Fruit fly (Drosophila melanogaster) whole organism, adult: ENCODE results near the gene CG8260.

Source experiments
- CG11617 ChIP-seq: fragments of 200-800 bp; sonication (Bioruptor generic); optimal IDR thresholded peaks from 2 replicates; lab custom pipeline; 2017; ENCODE audit warnings: mild to moderate bottlenecking, missing biosample characterization, missing genetic modification reagents, missing genetic modification characterization
- CG12768 ChIP-seq: fragments of 200-800 bp; sonication (Bioruptor generic); optimal IDR thresholded peaks from 2 replicates; lab custom pipeline; 2017; ENCODE audit warnings: missing biosample characterization, missing genetic modification characterization, mild to moderate bottlenecking, moderate library complexity, missing genetic modification reagents
- CG14711 ChIP-seq: fragments of 200-800 bp; sonication (Bioruptor generic); optimal IDR thresholded peaks from 2 replicates; lab custom pipeline; 2018; ENCODE audit warnings: missing biosample characterization, mild to moderate bottlenecking, missing genetic modification characterization, moderate library complexity
- CG1620 ChIP-seq: fragments of 200-800 bp; sonication (Bioruptor generic); optimal IDR thresholded peaks from 2 replicates; lab custom pipeline; 2016; ENCODE audit warnings: missing biosample characterization, missing genetic modification characterization
- CG33017 ChIP-seq: fragments of 200-800 bp; sonication (Bioruptor generic); optimal IDR thresholded peaks from 2 replicates; lab custom pipeline; 2018; ENCODE audit warnings: missing biosample characterization, mild to moderate bottlenecking, missing genetic modification characterization, moderate library complexity
- CG5204 ChIP-seq: fragments of 200-800 bp; sonication (Bioruptor generic); optimal IDR thresholded peaks from 2 replicates; lab custom pipeline; 2016; ENCODE audit warnings: missing biosample characterization, missing genetic modification characterization
- CG7045 ChIP-seq: fragments of 200-800 bp; sonication (Bioruptor generic); optimal IDR thresholded peaks from 2 replicates; lab custom pipeline; 2017; ENCODE audit warnings: missing biosample characterization, mild to moderate bottlenecking, missing genetic modification characterization
- CG7101 ChIP-seq: fragments of 200-800 bp; sonication (Bioruptor generic); optimal IDR thresholded peaks from 2 replicates; lab custom pipeline; 2018; ENCODE audit warnings: missing biosample characterization, mild to moderate bottlenecking, missing genetic modification characterization, moderate library complexity
- Clk ChIP-seq: fragments of 200-800 bp; sonication (Bioruptor generic); optimal IDR thresholded peaks from 2 replicates; lab custom pipeline; 2017; ENCODE audit warnings: missing biosample characterization, missing genetic modification characterization
- Crg-1 ChIP-seq: fragments of 200-800 bp; sonication (Bioruptor generic); optimal IDR thresholded peaks from 2 replicates; lab custom pipeline; 2016; ENCODE audit warnings: missing biosample characterization, missing genetic modification characterization
- Hr96 ChIP-seq: fragments of 200-800 bp; sonication (Bioruptor generic); optimal IDR thresholded peaks from 2 replicates; lab custom pipeline; 2016; ENCODE audit warnings: missing biosample characterization, missing genetic modification characterization
- Mnt ChIP-seq: fragments of 200-800 bp; sonication (Bioruptor generic); optimal IDR thresholded peaks from 2 replicates; lab custom pipeline; 2016; ENCODE audit warnings: missing biosample characterization, mild to moderate bottlenecking, missing genetic modification characterization
- bab1 ChIP-seq: fragments of 200-800 bp; sonication (Bioruptor generic); optimal IDR thresholded peaks from 3 replicates; lab custom pipeline; 2019; ENCODE audit warnings: missing biosample characterization, mild to moderate bottlenecking, missing genetic modification characterization, moderate library complexity
- cic ChIP-seq: fragments of 200-800 bp; sonication (Bioruptor generic); optimal IDR thresholded peaks from 2 replicates; lab custom pipeline; 2017; ENCODE audit warnings: missing biosample characterization, mild to moderate bottlenecking, missing genetic modification characterization, moderate library complexity
- cnc ChIP-seq, 2 experiments: fragments of >200 bp; optimal IDR thresholded peaks; 2 replicates each; lab custom pipeline; 2017
- kay ChIP-seq: fragments of 200-800 bp; sonication (Bioruptor generic); peaks from one replicate; lab custom pipeline; 2016; ENCODE audit warnings: missing biosample characterization, missing genetic modification characterization, borderline replicate concordance
- ovo ChIP-seq: fragments of 200-800 bp; sonication (Bioruptor generic); optimal IDR thresholded peaks from 2 replicates; lab custom pipeline; 2016; ENCODE audit warnings: missing biosample characterization, missing genetic modification characterization
- pad ChIP-seq: fragments of 200-800 bp; sonication (Bioruptor generic); optimal IDR thresholded peaks from 3 replicates; lab custom pipeline; 2017; ENCODE audit warnings: missing biosample characterization, missing genetic modification characterization, mild to moderate bottlenecking, moderate library complexity, missing genetic modification reagents
- tj ChIP-seq: fragments of 200-800 bp; sonication (Bioruptor generic); optimal IDR thresholded peaks from 3 replicates; lab custom pipeline; 2017; ENCODE audit warnings: missing biosample characterization, mild to moderate bottlenecking, missing genetic modification characterization, moderate library complexity
- toe ChIP-seq: fragments of 200-800 bp; sonication (Bioruptor generic); optimal IDR thresholded peaks from 2 replicates; lab custom pipeline; 2016; ENCODE audit warnings: missing biosample characterization, missing genetic modification characterization

Gene CG8260

DNA sequence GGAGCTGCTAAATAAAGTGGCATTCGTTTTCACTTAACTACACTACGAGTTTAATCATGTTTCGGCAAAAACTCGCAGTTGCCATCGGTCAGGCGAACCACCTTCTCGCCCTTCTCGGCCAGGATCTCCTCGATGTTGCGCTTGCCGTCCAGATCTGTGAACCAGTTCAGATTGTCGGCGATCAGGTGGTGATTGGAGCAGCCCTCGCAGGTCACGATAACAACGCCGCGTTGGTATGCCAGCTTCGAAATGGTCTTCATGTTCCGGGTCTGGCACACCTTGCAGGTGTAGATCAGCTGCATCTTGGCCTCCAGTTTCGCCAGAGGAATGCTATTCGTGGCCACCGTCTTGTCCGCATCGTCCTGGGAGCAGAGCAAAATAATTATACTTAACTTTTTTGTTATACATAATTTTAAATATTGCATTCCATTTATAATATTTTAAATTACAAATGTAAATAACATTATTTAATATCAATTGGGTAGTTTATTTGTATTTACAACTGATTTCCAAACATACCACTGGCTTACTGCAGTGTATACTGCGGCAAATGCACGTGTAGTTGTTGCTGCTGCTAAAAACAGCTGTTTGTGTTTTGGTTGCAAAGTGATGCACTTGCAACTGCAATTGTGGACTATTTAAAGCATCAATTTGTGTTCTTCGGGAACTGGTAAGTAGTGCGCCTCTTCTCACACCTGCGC lies 22.8 kb upstream of the CG8260 start:
- TF ChIP-seq tj (GFP tag; lab: Kevin White, UChicago) (no peak), CG7045 (GFP tag; lab: Kevin White, UChicago) (no peak), CG7101 (peak; percentile 42), Mnt (GFP tag; lab: Kevin White, UChicago) (peak; percentile 73), Hr96 (GFP tag; lab: Kevin White, UChicago) (no peak)

DNA sequence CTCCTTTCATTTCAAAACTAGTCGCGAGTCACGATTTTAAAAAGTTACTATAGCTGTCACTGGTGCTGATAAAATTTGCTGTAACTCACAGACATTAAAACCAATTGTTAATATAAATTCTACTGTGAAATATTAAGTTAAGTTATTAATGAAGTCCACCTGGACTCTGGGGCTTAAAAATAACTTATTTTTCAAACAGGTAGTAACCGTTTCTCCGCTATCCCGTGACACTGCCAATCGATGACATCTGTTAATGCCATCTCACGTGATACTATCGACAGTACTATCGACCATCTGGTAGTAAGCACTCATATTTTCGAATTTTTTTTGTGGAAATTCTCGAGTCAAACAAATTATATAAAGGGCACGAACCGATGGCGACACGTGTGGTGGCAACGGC lies 22.1 kb upstream of the CG8260 start, which contains the start of the genes CG12379 and MagR:
Gene CG12379, minus strand, starts transcription at position 2 of the 400 bp plus-strand sequence.
Gene MagR, plus strand, starts transcription at position 276 of the 400 bp plus-strand sequence.
- TF ChIP-seq CG12768 (GFP tag; lab: Kevin White, UChicago) (peak; percentile 38), CG5204 (GFP tag; lab: Kevin White, UChicago) (no peak), CG7045 (GFP tag; lab: Kevin White, UChicago) (peak; percentile 41), ovo (peak; percentile 44), Mnt (GFP tag; lab: Kevin White, UChicago) (peak; percentile 87), CG7101 (peak; percentile 69), tj (GFP tag; lab: Kevin White, UChicago) (peak; percentile 51), cic (GFP tag; lab: Kevin White, UChicago) (no peak), Crg-1 (GFP tag; lab: Kevin White, UChicago) (peak; percentile 77), CG11617 (peak; percentile 71), cnc (optimal IDR thresholded peaks at IDR 0.05; lab: Kevin White, UChicago) (no peak), bab1 (GFP tag; lab: Kevin White, UChicago) (peak; percentile 65), toe (GFP tag; lab: Kevin White, UChicago) (peak; percentile 87), pad (GFP tag; lab: Kevin White, UChicago) (peak; percentile 57), CG33017 (peak; percentile 26), kay (GFP tag; lab: Kevin White, UChicago) (no peak), Clk (no peak), CG1620 (GFP tag; lab: Kevin White, UChicago) (peak; percentile 90), Hr96 (GFP tag; lab: Kevin White, UChicago) (no peak), CG14711 (tag; lab: Kevin White, UChicago) (peak; percentile 53)

DNA sequence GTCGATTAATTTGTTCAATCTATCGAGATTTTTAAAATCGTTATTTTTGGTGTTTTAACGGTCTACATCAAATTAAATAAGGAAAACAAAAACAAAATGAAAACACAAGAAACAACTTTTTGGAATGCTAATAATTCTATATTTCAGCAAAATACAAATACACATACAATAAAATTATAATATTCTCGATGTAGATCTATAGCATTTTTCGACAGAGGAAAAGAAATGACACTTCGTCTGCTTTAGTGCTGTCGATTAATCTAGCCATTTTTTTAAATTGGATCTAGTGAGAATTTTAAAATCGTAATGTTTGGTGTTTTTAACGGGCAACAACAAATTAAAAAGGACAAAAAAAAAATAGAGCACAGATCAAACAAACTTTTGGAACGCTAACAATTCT lies 19.0 kb upstream of the CG8260 start, which contains the start of gene Arp6:
Gene Arp6, minus strand, starts transcription at position 11 of the 400 bp plus-strand sequence.
- no peak for TF ChIP-seq Hr96 (GFP tag; lab: Kevin White, UChicago)
- TF ChIP-seq Clk: no peak

DNA sequence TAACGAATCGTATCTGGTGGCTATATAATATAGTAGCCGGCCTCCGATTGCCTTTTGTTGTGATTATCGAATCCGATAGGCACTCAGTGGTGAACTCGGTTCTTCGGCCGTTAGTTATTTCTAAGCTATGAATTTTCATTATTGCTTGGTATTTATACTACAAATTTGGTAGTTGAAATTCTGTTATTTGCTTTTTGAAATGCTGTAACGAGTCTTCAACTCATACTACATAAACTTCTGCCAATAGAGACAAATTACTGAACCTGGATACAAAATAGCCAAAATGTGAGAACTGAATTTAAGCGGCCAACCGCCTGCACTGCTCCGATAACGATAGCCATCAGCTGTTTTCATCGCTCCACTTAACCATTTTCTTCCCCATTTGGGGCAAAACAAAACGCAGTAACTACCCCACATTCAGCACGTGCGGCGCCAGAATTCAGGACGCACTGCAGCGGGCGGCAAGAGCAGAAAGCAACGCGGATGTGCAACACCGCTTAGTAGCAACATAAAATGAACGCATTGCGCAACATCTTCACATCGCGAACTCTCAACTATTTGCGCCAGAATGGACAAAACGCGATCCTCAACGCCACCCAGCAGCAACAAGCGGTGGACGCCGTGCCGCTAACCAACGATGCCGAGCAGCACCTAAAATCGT lies 17.1 kb upstream of the CG8260 start, which contains the start of the genes CG11679 and CG8206:
Gene CG11679, minus strand, starts transcription at position 65 of the 661 bp plus-strand sequence.
Gene CG8206, plus strand, starts transcription at position 341 of the 661 bp plus-strand sequence.
- TF ChIP-seq CG14711 (tag; lab: Kevin White, UChicago) (peak; percentile 53), cic (GFP tag; lab: Kevin White, UChicago) (peak; percentile 24), ovo (peak; percentile 16), cnc (optimal IDR thresholded peaks at IDR 0.05; lab: Kevin White, UChicago) (no peak), Crg-1 (GFP tag; lab: Kevin White, UChicago) (peak; percentile 40), CG5204 (GFP tag; lab: Kevin White, UChicago) (no peak), Hr96 (GFP tag; lab: Kevin White, UChicago) (peak; percentile 75), kay (GFP tag; lab: Kevin White, UChicago) (no peak), pad (GFP tag; lab: Kevin White, UChicago) (peak; percentile 45), CG7101 (peak; percentile 61), CG12768 (GFP tag; lab: Kevin White, UChicago) (no peak), Clk (no peak), Mnt (GFP tag; lab: Kevin White, UChicago) (peak; percentile 85), toe (GFP tag; lab: Kevin White, UChicago) (peak; percentile 71), tj (GFP tag; lab: Kevin White, UChicago) (peak; percentile 11), CG7045 (GFP tag; lab: Kevin White, UChicago) (no peak), CG1620 (GFP tag; lab: Kevin White, UChicago) (peak; percentile 71), bab1 (GFP tag; lab: Kevin White, UChicago) (peak; percentile 75), CG33017 (peak; percentile 11), CG11617 (peak; percentile 58)

DNA sequence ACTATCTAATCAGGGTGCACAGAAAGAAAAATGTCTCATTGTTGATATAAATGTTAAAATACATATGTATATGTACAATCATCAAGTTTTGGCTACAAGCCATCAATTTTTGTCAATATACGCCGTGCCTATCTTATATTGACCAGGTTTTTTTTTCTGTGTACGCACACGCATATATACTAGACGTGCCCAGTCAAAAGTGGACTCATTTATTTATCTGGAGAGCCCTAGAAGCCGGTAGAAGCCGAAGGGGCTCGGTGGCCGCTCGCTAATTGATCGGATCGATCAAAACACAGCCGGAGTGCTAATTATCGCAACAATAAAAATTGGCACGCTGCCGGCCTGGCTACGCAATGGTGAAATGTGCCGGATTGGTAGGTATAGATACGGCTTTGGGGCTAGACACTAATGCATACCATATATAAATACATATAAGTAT lies 15.8 kb upstream of the CG8260 start:
- TF ChIP-seq Mnt (GFP tag; lab: Kevin White, UChicago) (peak; percentile 48), CG7045 (GFP tag; lab: Kevin White, UChicago) (peak; percentile 31), ovo (no peak), pad (GFP tag; lab: Kevin White, UChicago) (peak; percentile 46), CG7101 (peak; percentile 87), CG11617 (peak; percentile 76), Crg-1 (GFP tag; lab: Kevin White, UChicago) (peak; percentile 7), bab1 (GFP tag; lab: Kevin White, UChicago) (peak; percentile 19), toe (GFP tag; lab: Kevin White, UChicago) (no peak), Hr96 (GFP tag; lab: Kevin White, UChicago) (no peak), cnc (optimal IDR thresholded peaks at IDR 0.05; lab: Kevin White, UChicago) (no peak), cic (GFP tag; lab: Kevin White, UChicago) (peak; percentile 44), CG33017 (peak; percentile 69), Clk (peak; percentile 14), CG14711 (tag; lab: Kevin White, UChicago) (peak; percentile 78), CG1620 (GFP tag; lab: Kevin White, UChicago) (no peak), CG12768 (GFP tag; lab: Kevin White, UChicago) (peak; percentile 63)
